Fruit fly (Drosophila melanogaster): Measurements from ENCODE around the gene CG15012.

DNA sequence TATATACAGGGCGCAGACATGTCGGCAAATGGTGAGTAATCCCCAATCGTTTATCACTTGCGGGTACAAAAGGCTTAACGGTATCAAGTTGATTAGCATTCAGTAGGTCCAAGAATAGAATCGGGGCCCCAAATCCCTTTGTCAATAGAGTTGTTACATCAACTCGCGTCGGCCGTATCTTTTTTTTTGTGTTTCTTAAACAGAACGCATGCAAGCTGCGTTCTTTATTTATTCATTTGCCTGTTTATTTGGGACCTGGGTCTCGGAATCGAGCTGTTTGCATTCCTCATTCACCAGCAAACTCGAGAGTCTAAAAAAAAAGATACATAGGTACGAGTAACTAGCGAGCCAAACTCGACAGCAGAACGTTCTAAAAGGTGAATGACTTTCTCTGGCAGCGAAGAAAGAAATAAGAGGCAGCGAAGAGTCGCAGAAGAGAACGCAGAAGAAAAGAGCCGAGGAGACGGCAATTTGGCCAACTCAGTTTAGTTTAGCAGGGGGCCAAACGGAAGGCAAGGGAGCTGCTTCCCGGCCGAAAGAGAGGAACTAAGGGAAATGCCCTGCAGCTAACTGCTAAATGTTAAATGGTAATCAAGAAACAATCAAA, 19.8 kb downstream of the CG15012 start:
- no peak for TF ChIP-seq CG14655 (GFP tag; optimal IDR thresholded peaks at IDR 0.05)
- no peak for TF ChIP-seq Ets98B (GFP tag; IDR thresholded peaks at IDR 0.05)
- TF ChIP-seq CG9948 (tag; optimal IDR thresholded peaks at IDR 0.05) = no peak
- no peak for TF ChIP-seq Pif1A (GFP tag; optimal IDR thresholded peaks at IDR 0.05)
- TF ChIP-seq CG8159 (tag; optimal IDR thresholded peaks at IDR 0.05) = no peak
- TF ChIP-seq CG34367 (tag; optimal IDR thresholded peaks at IDR 0.05) = no peak
- no peak for TF ChIP-seq Pif1B (GFP tag; optimal IDR thresholded peaks at IDR 0.05)
- no peak for TF ChIP-seq gl (tag; optimal IDR thresholded peaks at IDR 0.05)
- peak; percentile 91 for TF ChIP-seq EcR (GFP tag; optimal IDR thresholded peaks at IDR 0.05)
- TF ChIP-seq CG4496 (GFP tag; IDR thresholded peaks at IDR 0.05) = no peak
- no peak for TF ChIP-seq rn (GFP tag; IDR thresholded peaks at IDR 0.05)
